Fruit fly (Drosophila melanogaster) S2 (cell line): ENCODE measurements around the gene CG7634.

ENCODE experiments used
- CG8478 ChIP-seq: fragments of >200 bp; optimal IDR thresholded peaks from 2 replicates; lab custom pipeline; 2018
- CTCF ChIP-seq, 2 experiments: fragments of >200 bp; optimal IDR thresholded peaks; 2 replicates each; lab custom pipeline; 2018

DNA sequence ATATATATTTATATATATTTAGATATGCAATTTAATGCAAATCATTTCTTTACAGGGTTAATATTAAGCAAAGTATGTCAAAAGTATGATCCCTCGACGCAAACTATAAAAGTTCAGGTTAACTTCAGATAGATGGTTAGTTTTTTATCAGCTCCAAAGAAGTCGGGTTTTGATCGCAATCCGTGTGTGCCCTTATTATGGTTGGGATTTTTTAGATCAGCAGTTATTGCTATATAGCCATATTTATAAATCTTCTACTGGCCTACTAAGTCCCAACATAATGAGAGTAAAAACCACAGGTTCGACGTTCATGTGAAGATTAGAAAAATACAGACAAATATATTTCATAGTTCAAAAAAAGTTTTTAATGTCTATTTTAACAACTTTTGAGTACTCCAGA lies 8.6 kb downstream of the CG7634 start, which contains the start of gene EMC10:
- TF ChIP-seq CG8478 (lab: Kevin White, UChicago) (no peak), CTCF (optimal IDR thresholded peaks at IDR 0.05; lab: Kevin White, UChicago) (no peak)
